Worm (Caenorhabditis elegans) whole organism, L1 larva: Measurements from ENCODE around the gene F48B9.8.

Source experiments
- aly-2 ChIP-seq: fragments of 150-350 bp; optimal IDR thresholded peaks from 2 replicates; lab custom pipeline; 2014; ENCODE audit warnings: missing biosample characterization, missing genetic modification characterization
- ceh-63 ChIP-seq: fragments of 200-800 bp; sonication (Bioruptor generic); optimal IDR thresholded peaks from 2 replicates; lab custom pipeline; 2018; ENCODE audit warnings: mild to moderate bottlenecking, missing genetic modification characterization, missing compliant biosample characterization
- egl-27 ChIP-seq, 2 experiments: fragments of 150-350 bp in 1 of 2; sonication (generic microtip); optimal IDR thresholded peaks; 3 replicates each; lab custom pipeline; 2017 to 2018; ENCODE audit warnings: missing biosample characterization in 2 of 2, missing genetic modification characterization in 2 of 2, missing genetic modification reagents in 2 of 2
- elt-2 ChIP-seq: sonication (generic microtip); optimal IDR thresholded peaks from 2 replicates; lab custom pipeline; 2016; ENCODE audit warnings: missing genetic modification characterization, mild to moderate bottlenecking, inconsistent platforms, missing compliant biosample characterization, missing genetic modification reagents
- fkh-10 ChIP-seq: sonication (generic microtip); optimal IDR thresholded peaks from 2 replicates; lab custom pipeline; 2017; ENCODE audit warnings: missing biosample characterization, missing genetic modification reagents, missing genetic modification characterization
- jun-1 ChIP-seq: fragments of 150-350 bp; optimal IDR thresholded peaks from 2 replicates; lab custom pipeline; 2014; ENCODE audit warnings: missing biosample characterization, missing genetic modification reagents, missing genetic modification characterization
- lin-13 ChIP-seq: fragments of 150-350 bp; optimal IDR thresholded peaks from 2 replicates; lab custom pipeline; 2014; ENCODE audit warnings: missing biosample characterization, missing genetic modification reagents, missing genetic modification characterization
- lin-14 ChIP-seq: fragments of 200-800 bp; sonication (Bioruptor generic); optimal IDR thresholded peaks from 2 replicates; lab custom pipeline; 2018; ENCODE audit warnings: mild to moderate bottlenecking, missing genetic modification characterization, moderate library complexity, missing compliant biosample characterization
- lin-39 ChIP-seq: fragments of 150-350 bp; optimal IDR thresholded peaks from 2 replicates; lab custom pipeline; 2014; ENCODE audit warnings: missing biosample characterization, missing genetic modification reagents, missing genetic modification characterization
- lsy-2 ChIP-seq, 2 experiments: fragments of 150-350 bp; optimal IDR thresholded peaks; 2 replicates each; lab custom pipeline; 2014; ENCODE audit warnings: missing biosample characterization in 2 of 2, missing genetic modification characterization in 2 of 2
- nhr-19 ChIP-seq: fragments of 200-800 bp; sonication (Bioruptor generic); conservative IDR thresholded peaks from 2 replicates; pipeline ENCODE4 v1.3.6; 2022; ENCODE audit warnings: missing genetic modification characterization, missing compliant biosample characterization
- tlp-1 ChIP-seq: fragments of 150-350 bp; optimal IDR thresholded peaks from 2 replicates; lab custom pipeline; 2014; ENCODE audit warnings: missing biosample characterization, missing genetic modification characterization
- unc-62 ChIP-seq: fragments of 150-350 bp; optimal IDR thresholded peaks from 2 replicates; lab custom pipeline; 2014; ENCODE audit warnings: missing biosample characterization, missing genetic modification reagents, missing genetic modification characterization

DNA sequence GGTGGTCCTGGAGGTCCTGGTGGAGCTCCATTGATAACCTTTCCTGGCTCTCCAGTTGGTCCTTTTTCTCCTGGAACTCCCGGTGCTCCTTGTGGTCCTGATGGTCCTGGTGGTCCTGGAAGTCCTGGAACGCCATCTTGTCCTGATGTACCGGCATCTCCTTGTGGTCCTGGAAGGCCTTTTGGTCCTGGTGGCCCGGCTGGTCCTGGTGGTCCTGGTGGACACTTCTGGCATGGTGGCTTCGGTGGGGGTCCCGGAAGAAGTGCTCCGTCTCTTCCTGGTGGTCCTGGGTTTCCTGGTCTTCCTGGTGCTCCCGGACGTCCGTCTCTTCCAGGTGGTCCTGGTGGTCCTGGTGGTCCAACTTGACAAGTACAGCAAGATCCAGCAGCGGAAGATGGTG lies 31.3 kb downstream of the F48B9.8 start:
- TF ChIP-seq nhr-19: no peak
- no peak for TF ChIP-seq lin-14 (GFP tag; lab: Kevin White, UChicago)
- TF ChIP-seq unc-62 (GFP tag; lab: Kevin White, UChicago): no peak
- no peak for TF ChIP-seq lin-39
- TF ChIP-seq ceh-63: no peak
- no peak for TF ChIP-seq fkh-10 (GFP tag; lab: Kevin White, UChicago)
- TF ChIP-seq tlp-1: no peak
- no peak for TF ChIP-seq elt-2 (tag; lab: Kevin White, UChicago)
- TF ChIP-seq lin-13: no peak
- no peak for TF ChIP-seq lsy-2 (tag; optimal IDR thresholded peaks at IDR 0.05; lab: Kevin White, UChicago)
- TF ChIP-seq aly-2 (tag; lab: Kevin White, UChicago): no peak
- TF ChIP-seq egl-27 (tag; optimal IDR thresholded peaks at IDR 0.05; lab: Kevin White, UChicago): no peak
- no peak for TF ChIP-seq jun-1 (tag; lab: Kevin White, UChicago)
